Worm (Caenorhabditis elegans) whole organism, late embryonic: Measurements from ENCODE around the gene F26A1.19.

Experiments
- C08G9.2 ChIP-seq: sonication (generic microtip); optimal IDR thresholded peaks from 2 replicates; lab custom pipeline; 2016; ENCODE audit warnings: mild to moderate bottlenecking, missing genetic modification characterization, moderate library complexity, missing compliant biosample characterization
- C38D4.7 ChIP-seq: fragments of 200-800 bp; sonication (Bioruptor generic); optimal IDR thresholded peaks from 2 replicates; lab custom pipeline; 2018; ENCODE audit warnings: mild to moderate bottlenecking, missing genetic modification characterization, moderate library complexity, missing compliant biosample characterization
- K02D7.2 ChIP-seq: sonication (generic microtip); optimal IDR thresholded peaks from 2 replicates; lab custom pipeline; 2017; ENCODE audit warnings: mild to moderate bottlenecking, missing genetic modification characterization, missing compliant biosample characterization
- K09A11.1 ChIP-seq: sonication (generic microtip); optimal IDR thresholded peaks from 2 replicates; lab custom pipeline; 2017; ENCODE audit warnings: antibody characterized with exemption, mild to moderate bottlenecking, missing genetic modification characterization, missing compliant biosample characterization; ENCODE audit not compliant: insufficient read depth
- T23F11.4 ChIP-seq: fragments of 200-800 bp; sonication (Bioruptor generic); optimal IDR thresholded peaks from 2 replicates; lab custom pipeline; 2018; ENCODE audit warnings: mild to moderate bottlenecking, missing genetic modification characterization, missing compliant biosample characterization
- ahr-1 ChIP-seq: sonication (generic microtip); optimal IDR thresholded peaks from 2 replicates; lab custom pipeline; 2016; ENCODE audit warnings: missing genetic modification characterization, missing compliant biosample characterization
- ama-1 ChIP-seq: fragments of 150-350 bp; optimal IDR thresholded peaks from 2 replicates; lab custom pipeline; 2014
- ceh-14 ChIP-seq: sonication (generic microtip); optimal IDR thresholded peaks from 2 replicates; lab custom pipeline; 2016; ENCODE audit warnings: missing genotype, missing genetic modification characterization, missing compliant biosample characterization
- ceh-18 ChIP-seq: sonication (generic microtip); optimal IDR thresholded peaks from 2 replicates; lab custom pipeline; 2016; ENCODE audit warnings: missing genetic modification characterization, missing compliant biosample characterization
- ceh-19 ChIP-seq: fragments of 200-800 bp; sonication (Bioruptor generic); optimal IDR thresholded peaks from 2 replicates; lab custom pipeline; 2018; ENCODE audit warnings: mild to moderate bottlenecking, missing genetic modification characterization, missing compliant biosample characterization
- ceh-24 ChIP-seq: sonication (generic microtip); optimal IDR thresholded peaks from 2 replicates; lab custom pipeline; 2016; ENCODE audit warnings: mild to moderate bottlenecking, missing genetic modification characterization, missing compliant biosample characterization
- ceh-30 ChIP-seq: fragments of 150-350 bp; optimal IDR thresholded peaks from 2 replicates; lab custom pipeline; 2014; ENCODE audit warnings: missing biosample characterization, missing genetic modification characterization
- ceh-31 ChIP-seq: sonication (generic microtip); optimal IDR thresholded peaks from 2 replicates; lab custom pipeline; 2016; ENCODE audit warnings: missing genetic modification characterization, missing compliant biosample characterization
- ceh-48 ChIP-seq: sonication (generic microtip); optimal IDR thresholded peaks from 2 replicates; lab custom pipeline; 2016; ENCODE audit warnings: missing genetic modification characterization, inconsistent platforms, missing compliant biosample characterization
- ceh-6 ChIP-seq: fragments of 200-800 bp; sonication (Bioruptor generic); optimal IDR thresholded peaks from 2 replicates; lab custom pipeline; 2018; ENCODE audit warnings: mild to moderate bottlenecking, missing genetic modification characterization, missing compliant biosample characterization
- che-1 ChIP-seq: sonication (generic microtip); optimal IDR thresholded peaks from 2 replicates; lab custom pipeline; 2016; ENCODE audit warnings: mild to moderate bottlenecking, missing genetic modification characterization, missing compliant biosample characterization
- elt-4 ChIP-seq: sonication (generic microtip); optimal IDR thresholded peaks from 2 replicates; lab custom pipeline; 2016; ENCODE audit warnings: missing genetic modification characterization, missing compliant biosample characterization
- ets-4 ChIP-seq: sonication (generic microtip); optimal IDR thresholded peaks from 2 replicates; lab custom pipeline; 2016; ENCODE audit warnings: missing genetic modification characterization, missing compliant biosample characterization
- fkh-10 ChIP-seq: fragments of 150-350 bp; optimal IDR thresholded peaks from 2 replicates; lab custom pipeline; 2014; ENCODE audit warnings: missing biosample characterization, missing genetic modification reagents, missing genetic modification characterization
- fkh-6 ChIP-seq: sonication (generic microtip); optimal IDR thresholded peaks from 2 replicates; lab custom pipeline; 2016; ENCODE audit warnings: missing genetic modification characterization, missing compliant biosample characterization
- gmeb-2 ChIP-seq: sonication (generic microtip); optimal IDR thresholded peaks from 2 replicates; lab custom pipeline; 2016; ENCODE audit warnings: missing genetic modification characterization, inconsistent platforms, missing compliant biosample characterization
- lim-6 ChIP-seq: sonication (generic microtip); optimal IDR thresholded peaks from 2 replicates; lab custom pipeline; 2016; ENCODE audit warnings: missing genetic modification characterization, missing compliant biosample characterization
- madf-2 ChIP-seq: sonication (generic microtip); optimal IDR thresholded peaks from 2 replicates; lab custom pipeline; 2017; ENCODE audit warnings: missing genetic modification characterization, missing compliant biosample characterization
- mec-3 ChIP-seq: sonication (generic microtip); optimal IDR thresholded peaks from 2 replicates; lab custom pipeline; 2016; ENCODE audit warnings: borderline replicate concordance, missing genetic modification characterization, missing compliant biosample characterization
- nhr-11 ChIP-seq: fragments of 150-350 bp; optimal IDR thresholded peaks from 2 replicates; lab custom pipeline; 2014; ENCODE audit warnings: missing biosample characterization, missing genetic modification characterization
- nhr-232 ChIP-seq: sonication (generic microtip); optimal IDR thresholded peaks from 2 replicates; lab custom pipeline; 2016; ENCODE audit warnings: missing genetic modification characterization, missing compliant biosample characterization
- pag-3 ChIP-seq: sonication (generic microtip); optimal IDR thresholded peaks from 2 replicates; lab custom pipeline; 2016; ENCODE audit warnings: missing compliant biosample characterization, missing genetic modification characterization, borderline replicate concordance
- pat-9 ChIP-seq: fragments of 200-800 bp; sonication (Bioruptor generic); optimal IDR thresholded peaks from 2 replicates; lab custom pipeline; 2018; ENCODE audit warnings: mild to moderate bottlenecking, missing genetic modification characterization, moderate library complexity, missing compliant biosample characterization
- ref-2 ChIP-seq: sonication (generic microtip); optimal IDR thresholded peaks from 2 replicates; lab custom pipeline; 2016; ENCODE audit warnings: missing genetic modification characterization, missing compliant biosample characterization
- sdc-2 ChIP-seq: sonication (generic microtip); optimal IDR thresholded peaks from 2 replicates; lab custom pipeline; 2016; ENCODE audit warnings: missing genotype, missing genetic modification characterization, missing compliant biosample characterization
- sox-2 ChIP-seq: fragments of 200-800 bp; sonication (Bioruptor generic); IDR thresholded peaks from 2 replicates; pipeline ENCODE4 v1.3.6; 2022; ENCODE audit warnings: missing genetic modification reagents, missing genetic modification characterization, missing compliant biosample characterization
- sox-4 ChIP-seq: sonication (generic microtip); optimal IDR thresholded peaks from 2 replicates; lab custom pipeline; 2017; ENCODE audit warnings: mild to moderate bottlenecking, missing genetic modification characterization, inconsistent platforms, missing compliant biosample characterization
- syd-9 ChIP-seq: sonication (generic microtip); optimal IDR thresholded peaks from 2 replicates; lab custom pipeline; 2016; ENCODE audit warnings: mild to moderate bottlenecking, missing genetic modification characterization, moderate library complexity, missing compliant biosample characterization
- tbx-2 ChIP-seq: sonication (generic microtip); optimal IDR thresholded peaks from 2 replicates; lab custom pipeline; 2016; ENCODE audit warnings: missing genetic modification characterization, missing compliant biosample characterization
- unc-42 ChIP-seq: sonication (generic microtip); optimal IDR thresholded peaks from 2 replicates; lab custom pipeline; 2016; ENCODE audit warnings: missing genotype, missing genetic modification characterization, missing compliant biosample characterization
- unc-55 ChIP-seq: sonication (generic microtip); optimal IDR thresholded peaks from 2 replicates; lab custom pipeline; 2017; ENCODE audit warnings: missing biosample characterization, missing genetic modification reagents, missing genetic modification characterization
- zip-5 ChIP-seq: sonication (generic microtip); optimal IDR thresholded peaks from 2 replicates; lab custom pipeline; 2016; ENCODE audit warnings: missing genetic modification characterization, missing compliant biosample characterization
- ztf-16 ChIP-seq: sonication (generic microtip); optimal IDR thresholded peaks from 2 replicates; lab custom pipeline; 2017; ENCODE audit warnings: missing genetic modification characterization, missing compliant biosample characterization

The F26A1.19 gene

ce11 chrIII:4814730-4815129, 22.8 kb upstream of the F26A1.19 start, which contains the start of gene arl-6:
Gene arl-6, minus strand, starts transcription at chrIII:4814830.
- TF ChIP-seq ahr-1, result no peak
- no peak for TF ChIP-seq fkh-6
- TF ChIP-seq unc-55 (GFP tag; lab: Kevin White, UChicago), result no peak

- TF ChIP-seq pag-3 (tag; lab: Kevin White, UChicago) (no peak), sdc-2 (tag; lab: Kevin White, UChicago) (no peak), sox-2 (GFP tag; lab: Robert Waterston, UW) (no peak), syd-9 (no peak), elt-4 (tag; lab: Kevin White, UChicago) (no peak), ceh-31 (tag; lab: Kevin White, UChicago) (no peak), zip-5 (tag; lab: Kevin White, UChicago) (no peak), ceh-24 (tag; lab: Kevin White, UChicago) (no peak), ceh-48 (tag; lab: Kevin White, UChicago) (no peak), ceh-14 (no peak), unc-42 (no peak), K09A11.1 (tag; lab: Kevin White, UChicago) (no peak), nhr-232 (tag; lab: Kevin White, UChicago) (no peak)
Observed at ce11 chrIII:4817240-4817639, 20.3 kb upstream of the F26A1.19 start, which contains the start of gene F26A1.4. Gene F26A1.4, plus strand, starts transcription at chrIII:4817540.

- TF ChIP-seq zip-5 (tag; lab: Kevin White, UChicago) (no peak), nhr-11 (tag; lab: Kevin White, UChicago) (no peak), ztf-16 (no peak), C08G9.2 (tag; lab: Kevin White, UChicago) (no peak), ets-4 (tag; lab: Kevin White, UChicago) (no peak), madf-2 (tag; lab: Kevin White, UChicago) (no peak), ceh-31 (tag; lab: Kevin White, UChicago) (no peak), tbx-2 (no peak), pat-9 (tag; lab: Kevin White, UChicago) (no peak), sox-4 (tag; lab: Kevin White, UChicago) (no peak), ceh-19 (no peak), lim-6 (no peak), K02D7.2 (tag; lab: Kevin White, UChicago) (no peak), ceh-18 (no peak), ref-2 (no peak), ceh-30 (no peak), C38D4.7 (GFP tag; lab: Kevin White, UChicago) (no peak), gmeb-2 (tag; lab: Kevin White, UChicago) (no peak), ceh-6 (no peak)
- TF ChIP-seq, all 69 proteins: peak for 0
Observed at ce11 chrIII:4819843-4820242, 17.7 kb upstream of the F26A1.19 start, which contains the start of gene F26A1.7. Gene F26A1.7, minus strand, starts transcription at chrIII:4819943.

ce11 chrIII:4822140-4822539, 15.4 kb upstream of the F26A1.19 start, which contains the start of gene F26A1.8:
Gene F26A1.8, minus strand, starts transcription at chrIII:4822240.
- no peak for TF ChIP-seq ama-1 (lab: Kevin White, UChicago)
- no peak for TF ChIP-seq che-1 (tag; lab: Kevin White, UChicago)
- no peak for TF ChIP-seq K09A11.1 (tag; lab: Kevin White, UChicago)
- TF ChIP-seq T23F11.4 (GFP tag; lab: Kevin White, UChicago), result no peak
- no peak for TF ChIP-seq unc-42
- TF ChIP-seq fkh-10 (GFP tag; lab: Kevin White, UChicago), result no peak
- TF ChIP-seq mec-3, result no peak
- TF ChIP-seq, all 69 proteins: peak for 0
